Worm (Caenorhabditis elegans): ENCODE measurements around the gene F35A5.5.

DNA sequence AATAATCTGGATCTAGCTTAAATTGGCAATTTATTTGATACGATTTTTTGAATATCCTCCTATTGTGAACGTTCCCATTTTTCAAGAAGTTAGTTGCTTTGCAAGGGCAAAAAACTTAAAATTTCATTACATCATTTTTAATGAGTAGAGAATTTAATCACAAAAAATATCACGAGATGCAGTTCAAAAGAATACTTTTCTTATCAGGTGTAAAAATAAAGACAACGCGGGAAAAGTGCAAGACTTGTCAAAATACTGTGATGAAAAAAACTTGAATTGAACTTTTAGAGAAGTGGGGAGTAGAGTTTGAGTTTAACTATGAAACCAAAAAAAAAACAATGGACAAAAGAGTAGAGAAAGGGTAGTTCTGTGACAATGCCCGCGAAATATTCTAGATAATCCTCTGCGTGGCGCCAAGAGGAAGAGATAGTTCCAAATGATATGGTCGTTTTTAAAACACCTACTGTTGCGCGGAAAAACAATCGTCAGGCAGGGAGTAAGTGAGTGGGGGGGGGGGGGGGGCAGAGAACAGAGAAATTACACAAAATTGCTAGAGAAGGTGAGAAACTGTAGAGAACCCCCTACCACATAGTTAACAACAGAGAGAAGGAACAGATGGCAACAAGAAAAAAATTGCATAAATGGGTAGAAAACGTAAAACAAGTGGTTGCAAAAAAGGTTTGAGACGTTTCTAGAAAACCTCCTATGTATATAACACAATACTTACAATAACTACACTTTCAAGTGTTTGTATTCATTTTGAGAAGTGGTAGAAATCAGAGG lies 29.6 kb upstream of the F35A5.5 start:
- TF ChIP-seq ztf-29 (GFP tag; IDR thresholded peaks at IDR 0.05) (no peak), tab-1 (GFP tag; IDR thresholded peaks at IDR 0.05) (no peak), ztf-23 (GFP tag; IDR thresholded peaks at IDR 0.05) (no peak), klf-2 (GFP tag; conservative IDR thresholded peaks at IDR 0.05) (no peak), ref-1 (GFP tag; conservative IDR thresholded peaks at IDR 0.05) (no peak)
